Worm (Caenorhabditis elegans): ENCODE measurements around the gene F28C1.3.

Gene F28C1.3

DNA sequence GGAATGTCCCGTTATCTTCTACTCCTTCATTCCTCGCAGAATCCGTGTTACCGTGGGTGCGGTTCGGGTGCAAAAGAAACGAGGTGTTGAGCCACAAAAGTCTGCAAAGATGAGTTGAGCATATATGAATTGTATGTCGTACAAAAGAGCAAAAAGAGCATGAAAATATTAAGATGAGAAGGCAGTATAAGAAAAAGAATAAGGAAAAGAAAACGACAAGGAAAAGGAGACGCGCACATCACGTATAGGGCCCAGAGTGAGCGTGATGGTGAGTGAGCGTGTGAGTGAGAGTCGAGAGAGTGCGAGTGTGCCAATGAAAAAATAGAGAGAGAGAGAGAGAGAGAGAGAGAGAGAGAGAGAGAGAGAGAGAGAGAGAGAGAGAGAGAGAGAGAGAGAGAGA is 5.6 kb upstream of the F28C1.3 start, which contains the start of gene egl-10:
Gene egl-10, minus strand, starts transcription at position 101 of the 400 bp plus-strand sequence.
- TF ChIP-seq ceh-9 (tag; optimal IDR thresholded peaks at IDR 0.05) (no peak), sox-4 (tag; optimal IDR thresholded peaks at IDR 0.05) (no peak), sox-2 (GFP tag; IDR thresholded peaks at IDR 0.05) (no peak)

DNA sequence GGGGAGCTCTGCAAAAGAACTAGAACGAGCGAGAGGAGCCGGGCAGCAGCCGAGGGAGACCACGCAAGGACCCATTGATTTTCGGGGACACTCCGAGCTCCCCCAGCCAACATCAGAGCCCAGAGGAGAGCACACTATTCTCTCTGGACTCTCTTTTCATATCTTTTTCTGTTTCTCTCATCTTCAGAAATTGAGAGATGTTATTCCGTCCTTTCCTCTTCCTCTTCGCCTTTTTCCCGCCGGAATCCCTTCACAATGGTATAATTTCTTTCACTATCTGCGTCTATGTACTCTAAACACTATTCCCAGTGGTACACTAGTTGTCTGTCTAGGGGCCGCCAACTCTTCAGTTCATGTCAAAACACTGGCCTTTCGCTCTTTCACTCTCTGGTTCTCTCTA is 3.1 kb upstream of the F28C1.3 start:
- TF ChIP-seq pag-3 (tag; optimal IDR thresholded peaks at IDR 0.05; ENCODE audit: borderline replicate concordance) (peak; percentile 37), unc-55 (GFP tag; optimal IDR thresholded peaks at IDR 0.05) (peak; percentile 90), syd-9 (tag; optimal IDR thresholded peaks at IDR 0.05) (peak; percentile 74), K09A11.1 (tag; optimal IDR thresholded peaks at IDR 0.05; ENCODE audit: insufficient read depth) (peak; percentile 13), C38D4.7 (GFP tag; optimal IDR thresholded peaks at IDR 0.05) (no peak), dmd-4 (tag; optimal IDR thresholded peaks at IDR 0.05; ENCODE audit: borderline replicate concordance) (no peak), pat-9 (tag; optimal IDR thresholded peaks at IDR 0.05) (no peak), unc-42 (tag; optimal IDR thresholded peaks at IDR 0.05) (peak; percentile 92), ztf-16 (tag; optimal IDR thresholded peaks at IDR 0.05) (no peak), ceh-48 (tag; optimal IDR thresholded peaks at IDR 0.05) (peak; percentile 92), nfya-1 (tag; optimal IDR thresholded peaks at IDR 0.05) (peak; percentile 75), madf-2 (tag; optimal IDR thresholded peaks at IDR 0.05) (peak; percentile 44), ceh-18 (tag; optimal IDR thresholded peaks at IDR 0.05) (peak; percentile 91), unc-3 (GFP tag; conservative IDR thresholded peaks at IDR 0.05) (no peak), unc-3 (tag; optimal IDR thresholded peaks at IDR 0.05) (peak; percentile 81), ceh-14 (tag; optimal IDR thresholded peaks at IDR 0.05) (peak; percentile 88), elt-2 (tag; optimal IDR thresholded peaks at IDR 0.05) (no peak), ceh-24 (tag; optimal IDR thresholded peaks at IDR 0.05) (no peak), ceh-31 (tag; optimal IDR thresholded peaks at IDR 0.05) (peak; percentile 88), F13H6.1 (tag; optimal IDR thresholded peaks at IDR 0.05) (peak; percentile 43), tbx-2 (tag; optimal IDR thresholded peaks at IDR 0.05) (peak; percentile 83), hlh-13 (GFP tag; optimal IDR thresholded peaks at IDR 0.05) (no peak), sox-2 (GFP tag; IDR thresholded peaks at IDR 0.05) (peak; percentile 38; the same call in 1 of the 2 replicates), fax-1 (tag; optimal IDR thresholded peaks at IDR 0.05) (peak; percentile 23), rnt-1 (tag; optimal IDR thresholded peaks at IDR 0.05) (peak; percentile 65), npax-4 (tag; optimal IDR thresholded peaks at IDR 0.05) (no peak), ceh-2 (tag; optimal IDR thresholded peaks at IDR 0.05) (no peak), fkh-10 (GFP tag; optimal IDR thresholded peaks at IDR 0.05) (peak; percentile 3), gmeb-2 (tag; optimal IDR thresholded peaks at IDR 0.05) (no peak), lin-11 (tag; optimal IDR thresholded peaks at IDR 0.05) (no peak), dve-1 (tag; optimal IDR thresholded peaks at IDR 0.05) (no peak), ceh-45 (GFP tag; IDR thresholded peaks at IDR 0.05) (no peak), ceh-34 (tag; optimal IDR thresholded peaks at IDR 0.05) (peak; percentile 79), unc-86 (tag; optimal IDR thresholded peaks at IDR 0.05) (no peak), ref-2 (tag; optimal IDR thresholded peaks at IDR 0.05) (peak; percentile 67), ceh-30 (tag; optimal IDR thresholded peaks at IDR 0.05) (peak; percentile 29), odd-2 (tag; optimal IDR thresholded peaks at IDR 0.05) (no peak)

DNA sequence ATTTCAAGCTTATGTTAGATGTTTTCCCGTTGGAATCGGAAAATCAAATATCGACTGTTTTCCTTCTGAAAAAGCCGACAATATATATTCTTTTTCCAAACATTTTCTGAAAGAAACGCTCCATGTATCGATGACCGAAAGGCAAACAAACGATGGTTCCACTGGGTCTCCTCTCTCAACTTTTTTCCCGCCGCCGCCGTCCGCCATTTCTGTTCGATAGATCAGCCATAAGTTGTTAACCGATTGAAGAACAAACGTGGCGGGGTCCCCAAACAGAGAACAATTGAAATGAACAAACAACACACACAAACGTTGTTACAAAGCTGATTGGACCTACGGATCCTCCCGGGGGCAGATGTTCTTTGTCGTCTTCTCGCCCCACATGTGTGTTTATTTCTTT is 1.8 kb upstream of the F28C1.3 start:
- TF ChIP-seq tbx-2 (tag; optimal IDR thresholded peaks at IDR 0.05) (no peak), Y22D7AL.16 (tag; optimal IDR thresholded peaks at IDR 0.05) (no peak), pha-4 (tag; optimal IDR thresholded peaks at IDR 0.05) (no peak)

Data from whole organism, late embryonic.